Worm (Caenorhabditis elegans) whole organism, midembryonic: Measurements from ENCODE around the gene C06B8.3.

ENCODE experiments used
- T22C8.4 ChIP-seq: fragments of 200-800 bp; sonication (Bioruptor generic); IDR thresholded peaks from 2 replicates; pipeline ENCODE4 v1.3.6; 2022; ENCODE audit warnings: missing genetic modification characterization, missing compliant biosample characterization
- cog-1 ChIP-seq: sonication (generic microtip); optimal IDR thresholded peaks from 2 replicates; lab custom pipeline; 2016; ENCODE audit warnings: missing genetic modification characterization, missing compliant biosample characterization
- flt-1 ChIP-seq: fragments of 200-800 bp; sonication (Bioruptor generic); IDR thresholded peaks from 2 replicates; pipeline ENCODE4 v1.3.6; 2022; ENCODE audit warnings: missing genetic modification characterization, missing compliant biosample characterization
- klf-2 ChIP-seq: fragments of 200-800 bp; sonication (Bioruptor generic); conservative IDR thresholded peaks from 2 replicates; pipeline ENCODE4 v1.3.6; 2022; ENCODE audit warnings: missing genetic modification reagents, missing genetic modification characterization, missing compliant biosample characterization
- med-1 ChIP-seq: sonication (generic microtip); optimal IDR thresholded peaks from 2 replicates; lab custom pipeline; 2017; ENCODE audit warnings: missing genetic modification characterization, mild to moderate bottlenecking, missing compliant biosample characterization, antibody characterized with exemption, missing genetic modification reagents; ENCODE audit not compliant: insufficient read depth
- ref-1 ChIP-seq: fragments of 200-800 bp; sonication (Bioruptor generic); conservative IDR thresholded peaks from 2 replicates; pipeline ENCODE4 v1.3.6; 2022; ENCODE audit warnings: missing genetic modification reagents, missing genetic modification characterization, missing compliant biosample characterization
- tab-1 ChIP-seq: fragments of 200-800 bp; sonication (Bioruptor generic); IDR thresholded peaks from 2 replicates; pipeline ENCODE4 v1.3.6; 2022; ENCODE audit warnings: missing genetic modification characterization, missing compliant biosample characterization
- ztf-23 ChIP-seq: fragments of 200-800 bp; sonication (Bioruptor generic); IDR thresholded peaks from 2 replicates; pipeline ENCODE4 v1.3.6; 2022; ENCODE audit warnings: missing genetic modification reagents, missing genetic modification characterization, missing compliant biosample characterization
- ztf-29 ChIP-seq: fragments of 200-800 bp; sonication (Bioruptor generic); IDR thresholded peaks from 2 replicates; pipeline ENCODE4 v1.3.6; 2022; ENCODE audit warnings: missing genetic modification reagents, missing genetic modification characterization, missing compliant biosample characterization

The C06B8.3 gene

ce11 chrV:15495169-15495568, 10.7 kb upstream of the C06B8.3 start, which contains the start of gene srh-219:
srh-219 (plus strand) TSS chrV:15495469.
- no peak for TF ChIP-seq ztf-29
- no peak for TF ChIP-seq med-1 (GFP tag; lab: Kevin White, UChicago)
- TF ChIP-seq cog-1 = no peak
- no peak for TF ChIP-seq klf-2
- no peak for TF ChIP-seq T22C8.4 (GFP tag; lab: Robert Waterston, UW)
- no peak for TF ChIP-seq ztf-23 (GFP tag; lab: Robert Waterston, UW)
- no peak for TF ChIP-seq tab-1 (GFP tag; lab: Robert Waterston, UW)
- no peak for TF ChIP-seq ref-1 (GFP tag; lab: Robert Waterston, UW)
- no peak for TF ChIP-seq flt-1 (GFP tag; lab: Robert Waterston, UW)

ce11 chrV:15493680-15494079, 9.2 kb upstream of the C06B8.3 start, which contains the start of gene srh-218:
srh-218 (plus strand) TSS chrV:15493980.
- TF ChIP-seq ztf-23 (GFP tag; lab: Robert Waterston, UW) (no peak), klf-2 (no peak), tab-1 (GFP tag; lab: Robert Waterston, UW) (no peak)

ce11 chrV:15492518-15492917, 8.1 kb upstream of the C06B8.3 start, which contains the start of gene str-264:
str-264 (minus strand) TSS chrV:15492618.
- TF ChIP-seq ztf-29 = no peak
- no peak for TF ChIP-seq tab-1 (GFP tag; lab: Robert Waterston, UW)
- TF ChIP-seq flt-1 (GFP tag; lab: Robert Waterston, UW) = no peak
- TF ChIP-seq klf-2 = no peak
- no peak for TF ChIP-seq med-1 (GFP tag; lab: Kevin White, UChicago)
- TF ChIP-seq T22C8.4 (GFP tag; lab: Robert Waterston, UW) = no peak

- TF ChIP-seq ztf-29 (no peak), klf-2 (no peak), ref-1 (GFP tag; lab: Robert Waterston, UW) (no peak), flt-1 (GFP tag; lab: Robert Waterston, UW) (no peak)
Measured at ce11 chrV:15487764-15488163, 3.3 kb upstream of the C06B8.3 start, which contains the start of gene srw-21. srw-21 (plus strand) TSS chrV:15488064.

ce11 chrV:15483563-15483962, 874 bp downstream of the C06B8.3 start:
- TF ChIP-seq flt-1 (GFP tag; lab: Robert Waterston, UW) (no peak), med-1 (GFP tag; lab: Kevin White, UChicago) (no peak), ztf-23 (GFP tag; lab: Robert Waterston, UW) (no peak), ztf-29 (no peak), klf-2 (no peak), cog-1 (no peak), T22C8.4 (GFP tag; lab: Robert Waterston, UW) (no peak), tab-1 (GFP tag; lab: Robert Waterston, UW) (no peak), ref-1 (GFP tag; lab: Robert Waterston, UW) (no peak)

ce11 chrV:15481374-15481773, 3.1 kb downstream of the C06B8.3 start, which contains the start of gene nhr-150:
nhr-150 (minus strand) TSS chrV:15481465.
- TF ChIP-seq ref-1 (GFP tag; lab: Robert Waterston, UW) (no peak), med-1 (GFP tag; lab: Kevin White, UChicago) (no peak), ztf-29 (no peak), T22C8.4 (GFP tag; lab: Robert Waterston, UW) (no peak)

ce11 chrV:15480505-15481075, 3.8 kb downstream of the C06B8.3 start:
- TF ChIP-seq ztf-23 (GFP tag; lab: Robert Waterston, UW) (no peak), flt-1 (GFP tag; lab: Robert Waterston, UW) (no peak), T22C8.4 (GFP tag; lab: Robert Waterston, UW) (no peak), cog-1 (no peak), klf-2 (no peak), ztf-29 (no peak), tab-1 (GFP tag; lab: Robert Waterston, UW) (no peak), med-1 (GFP tag; lab: Kevin White, UChicago) (no peak), ref-1 (GFP tag; lab: Robert Waterston, UW) (no peak)

- TF ChIP-seq ref-1 (GFP tag; lab: Robert Waterston, UW) = no peak
- no peak for TF ChIP-seq cog-1
- TF ChIP-seq klf-2 = no peak
- no peak for TF ChIP-seq tab-1 (GFP tag; lab: Robert Waterston, UW)
- TF ChIP-seq ztf-29 = no peak
- TF ChIP-seq flt-1 (GFP tag; lab: Robert Waterston, UW) = 0 out of 2 replicates have a peak, but pooled peaks have one; percentile 28
Measured at ce11 chrV:15479825-15480224, 4.6 kb downstream of the C06B8.3 start.

- TF ChIP-seq med-1 (GFP tag; lab: Kevin White, UChicago) = no peak
- no peak for TF ChIP-seq T22C8.4 (GFP tag; lab: Robert Waterston, UW)
- no peak for TF ChIP-seq flt-1 (GFP tag; lab: Robert Waterston, UW)
- no peak for TF ChIP-seq ref-1 (GFP tag; lab: Robert Waterston, UW)
- TF ChIP-seq tab-1 (GFP tag; lab: Robert Waterston, UW) = no peak
- TF ChIP-seq ztf-23 (GFP tag; lab: Robert Waterston, UW) = no peak
- no peak for TF ChIP-seq ztf-29
- TF ChIP-seq klf-2 = no peak
- no peak for TF ChIP-seq cog-1
Measured at ce11 chrV:15479107-15479506, 5.3 kb downstream of the C06B8.3 start.

ce11 chrV:15478597-15478996, 5.8 kb downstream of the C06B8.3 start, which contains the start of gene C06B8.2:
C06B8.2 (minus strand) TSS chrV:15478749.
- TF ChIP-seq T22C8.4 (GFP tag; lab: Robert Waterston, UW) = no peak
- no peak for TF ChIP-seq cog-1
- TF ChIP-seq ztf-23 (GFP tag; lab: Robert Waterston, UW) = no peak
- no peak for TF ChIP-seq ztf-29
- TF ChIP-seq tab-1 (GFP tag; lab: Robert Waterston, UW) = no peak
- no peak for TF ChIP-seq ref-1 (GFP tag; lab: Robert Waterston, UW)
- no peak for TF ChIP-seq klf-2
- no peak for TF ChIP-seq flt-1 (GFP tag; lab: Robert Waterston, UW)
- TF ChIP-seq med-1 (GFP tag; lab: Kevin White, UChicago) = no peak
